Worm (Caenorhabditis elegans) whole organism, L4 larva: ENCODE results near the gene T27C5.12.

Experiments used
- F44E2.7 ChIP-seq: fragments of 200-800 bp; sonication (Bioruptor generic); IDR thresholded peaks from 2 replicates; pipeline ENCODE4 v2.1.2; 2022; ENCODE audit warnings: missing genetic modification characterization, missing compliant biosample characterization
- aly-2 ChIP-seq: sonication (generic microtip); optimal IDR thresholded peaks from 2 replicates; lab custom pipeline; 2018; ENCODE audit warnings: missing biosample characterization, missing genetic modification characterization
- lin-39 ChIP-seq: fragments of 150-350 bp; optimal IDR thresholded peaks from 2 replicates; lab custom pipeline; 2014; ENCODE audit warnings: missing biosample characterization, missing genetic modification reagents, missing genetic modification characterization
- nhr-237 ChIP-seq: sonication (generic microtip); optimal IDR thresholded peaks from 2 replicates; lab custom pipeline; 2017; ENCODE audit warnings: missing biosample characterization, missing genetic modification characterization
- nhr-48 ChIP-seq: sonication (generic microtip); optimal IDR thresholded peaks from 2 replicates; lab custom pipeline; 2016; ENCODE audit warnings: mild to moderate bottlenecking, missing genetic modification characterization, missing compliant biosample characterization

ce11 chrV:17430903-17431302 lies 15.9 kb downstream of the T27C5.12 start, which contains the start of gene srbc-27:
- no peak for TF ChIP-seq lin-39
- TF ChIP-seq aly-2 (tag; lab: Kevin White, UChicago): no peak
- no peak for TF ChIP-seq nhr-48
- TF ChIP-seq nhr-237 (tag; lab: Kevin White, UChicago): no peak
- no peak for TF ChIP-seq F44E2.7 (GFP tag; lab: Robert Waterston, UW)
